Fruit fly (Drosophila melanogaster) whole organism, pupa: ENCODE results near the gene CHKov2.

Experiments
- CG10348 ChIP-seq: fragments of 200-800 bp; sonication (Bioruptor generic); IDR thresholded peaks from 2 replicates; pipeline ENCODE4 v1.3.6; 2022; ENCODE audit warnings: missing biosample characterization, missing genetic modification characterization
- CG17806 ChIP-seq: fragments of 200-800 bp; sonication (Bioruptor generic); optimal IDR thresholded peaks from 2 replicates; lab custom pipeline; 2018; ENCODE audit warnings: missing biosample characterization, mild to moderate bottlenecking, missing genetic modification characterization, moderate library complexity
- CG32121 ChIP-seq: fragments of 200-800 bp; sonication (Bioruptor generic); IDR thresholded peaks from 2 replicates; pipeline ENCODE4 v1.3.6; 2022; ENCODE audit warnings: missing biosample characterization, missing genetic modification characterization
- CG8159 ChIP-seq: fragments of 200-800 bp; sonication (Bioruptor generic); optimal IDR thresholded peaks from 3 replicates; lab custom pipeline; 2018; ENCODE audit warnings: missing biosample characterization, mild to moderate bottlenecking, missing genetic modification characterization, moderate library complexity
- D1 ChIP-seq: fragments of 200-800 bp; sonication (Bioruptor generic); optimal IDR thresholded peaks from 2 replicates; lab custom pipeline; 2018; ENCODE audit warnings: missing biosample characterization, mild to moderate bottlenecking, missing genetic modification characterization, moderate library complexity

DNA sequence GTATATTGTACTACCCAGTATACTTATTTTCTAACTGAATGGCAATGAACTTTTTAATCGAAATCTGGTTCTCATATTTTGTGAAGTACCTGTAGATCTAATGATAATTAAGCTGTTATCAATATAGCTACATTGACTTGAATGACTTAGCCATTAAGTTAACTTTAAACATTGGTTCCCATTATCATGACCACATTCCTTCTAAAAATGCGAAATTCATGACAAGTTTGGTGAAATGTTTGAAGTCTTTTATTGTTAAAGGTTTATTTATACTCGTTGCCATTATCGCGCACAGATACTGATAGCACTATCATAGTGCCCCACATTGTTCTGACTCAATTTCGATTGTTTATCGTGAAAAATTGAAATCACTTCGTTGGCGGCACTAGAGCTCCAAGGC lies 10.1 kb downstream of the CHKov2 start:
- TF ChIP-seq CG17806 (tag; lab: Kevin White, UChicago) (no peak), D1 (tag; lab: Kevin White, UChicago) (no peak), CG10348 (GFP tag; lab: Robert Waterston, UW) (no peak), CG8159 (tag; lab: Kevin White, UChicago) (no peak), CG32121 (GFP tag; lab: Robert Waterston, UW) (no peak)
